Fruit fly (Drosophila melanogaster) whole organism, adult: ENCODE results near the gene CG5217.

Experiments used
- CG11617 ChIP-seq: fragments of 200-800 bp; sonication (Bioruptor generic); optimal IDR thresholded peaks from 2 replicates; lab custom pipeline; 2017; ENCODE audit warnings: mild to moderate bottlenecking, missing biosample characterization, missing genetic modification reagents, missing genetic modification characterization
- CG12768 ChIP-seq: fragments of 200-800 bp; sonication (Bioruptor generic); optimal IDR thresholded peaks from 2 replicates; lab custom pipeline; 2017; ENCODE audit warnings: missing biosample characterization, missing genetic modification characterization, mild to moderate bottlenecking, moderate library complexity, missing genetic modification reagents
- CG14711 ChIP-seq: fragments of 200-800 bp; sonication (Bioruptor generic); optimal IDR thresholded peaks from 2 replicates; lab custom pipeline; 2018; ENCODE audit warnings: missing biosample characterization, mild to moderate bottlenecking, missing genetic modification characterization, moderate library complexity
- CG1620 ChIP-seq: fragments of 200-800 bp; sonication (Bioruptor generic); optimal IDR thresholded peaks from 2 replicates; lab custom pipeline; 2016; ENCODE audit warnings: missing biosample characterization, missing genetic modification characterization
- CG33017 ChIP-seq: fragments of 200-800 bp; sonication (Bioruptor generic); optimal IDR thresholded peaks from 2 replicates; lab custom pipeline; 2018; ENCODE audit warnings: missing biosample characterization, mild to moderate bottlenecking, missing genetic modification characterization, moderate library complexity
- CG5204 ChIP-seq: fragments of 200-800 bp; sonication (Bioruptor generic); optimal IDR thresholded peaks from 2 replicates; lab custom pipeline; 2016; ENCODE audit warnings: missing biosample characterization, missing genetic modification characterization
- CG7045 ChIP-seq: fragments of 200-800 bp; sonication (Bioruptor generic); optimal IDR thresholded peaks from 2 replicates; lab custom pipeline; 2017; ENCODE audit warnings: missing biosample characterization, mild to moderate bottlenecking, missing genetic modification characterization
- CG7101 ChIP-seq: fragments of 200-800 bp; sonication (Bioruptor generic); optimal IDR thresholded peaks from 2 replicates; lab custom pipeline; 2018; ENCODE audit warnings: missing biosample characterization, mild to moderate bottlenecking, missing genetic modification characterization, moderate library complexity
- Clk ChIP-seq: fragments of 200-800 bp; sonication (Bioruptor generic); optimal IDR thresholded peaks from 2 replicates; lab custom pipeline; 2017; ENCODE audit warnings: missing biosample characterization, missing genetic modification characterization
- Crg-1 ChIP-seq: fragments of 200-800 bp; sonication (Bioruptor generic); optimal IDR thresholded peaks from 2 replicates; lab custom pipeline; 2016; ENCODE audit warnings: missing biosample characterization, missing genetic modification characterization
- Hr96 ChIP-seq: fragments of 200-800 bp; sonication (Bioruptor generic); optimal IDR thresholded peaks from 2 replicates; lab custom pipeline; 2016; ENCODE audit warnings: missing biosample characterization, missing genetic modification characterization
- Mnt ChIP-seq: fragments of 200-800 bp; sonication (Bioruptor generic); optimal IDR thresholded peaks from 2 replicates; lab custom pipeline; 2016; ENCODE audit warnings: missing biosample characterization, mild to moderate bottlenecking, missing genetic modification characterization
- bab1 ChIP-seq: fragments of 200-800 bp; sonication (Bioruptor generic); optimal IDR thresholded peaks from 3 replicates; lab custom pipeline; 2019; ENCODE audit warnings: missing biosample characterization, mild to moderate bottlenecking, missing genetic modification characterization, moderate library complexity
- cic ChIP-seq: fragments of 200-800 bp; sonication (Bioruptor generic); optimal IDR thresholded peaks from 2 replicates; lab custom pipeline; 2017; ENCODE audit warnings: missing biosample characterization, mild to moderate bottlenecking, missing genetic modification characterization, moderate library complexity
- cnc ChIP-seq, 2 experiments: fragments of >200 bp; optimal IDR thresholded peaks; 2 replicates each; lab custom pipeline; 2017
- kay ChIP-seq: fragments of 200-800 bp; sonication (Bioruptor generic); peaks from one replicate; lab custom pipeline; 2016; ENCODE audit warnings: missing biosample characterization, missing genetic modification characterization, borderline replicate concordance
- ovo ChIP-seq: fragments of 200-800 bp; sonication (Bioruptor generic); optimal IDR thresholded peaks from 2 replicates; lab custom pipeline; 2016; ENCODE audit warnings: missing biosample characterization, missing genetic modification characterization
- pad ChIP-seq: fragments of 200-800 bp; sonication (Bioruptor generic); optimal IDR thresholded peaks from 3 replicates; lab custom pipeline; 2017; ENCODE audit warnings: missing biosample characterization, missing genetic modification characterization, mild to moderate bottlenecking, moderate library complexity, missing genetic modification reagents
- tj ChIP-seq: fragments of 200-800 bp; sonication (Bioruptor generic); optimal IDR thresholded peaks from 3 replicates; lab custom pipeline; 2017; ENCODE audit warnings: missing biosample characterization, mild to moderate bottlenecking, missing genetic modification characterization, moderate library complexity
- toe ChIP-seq: fragments of 200-800 bp; sonication (Bioruptor generic); optimal IDR thresholded peaks from 2 replicates; lab custom pipeline; 2016; ENCODE audit warnings: missing biosample characterization, missing genetic modification characterization

Gene CG5217

DNA sequence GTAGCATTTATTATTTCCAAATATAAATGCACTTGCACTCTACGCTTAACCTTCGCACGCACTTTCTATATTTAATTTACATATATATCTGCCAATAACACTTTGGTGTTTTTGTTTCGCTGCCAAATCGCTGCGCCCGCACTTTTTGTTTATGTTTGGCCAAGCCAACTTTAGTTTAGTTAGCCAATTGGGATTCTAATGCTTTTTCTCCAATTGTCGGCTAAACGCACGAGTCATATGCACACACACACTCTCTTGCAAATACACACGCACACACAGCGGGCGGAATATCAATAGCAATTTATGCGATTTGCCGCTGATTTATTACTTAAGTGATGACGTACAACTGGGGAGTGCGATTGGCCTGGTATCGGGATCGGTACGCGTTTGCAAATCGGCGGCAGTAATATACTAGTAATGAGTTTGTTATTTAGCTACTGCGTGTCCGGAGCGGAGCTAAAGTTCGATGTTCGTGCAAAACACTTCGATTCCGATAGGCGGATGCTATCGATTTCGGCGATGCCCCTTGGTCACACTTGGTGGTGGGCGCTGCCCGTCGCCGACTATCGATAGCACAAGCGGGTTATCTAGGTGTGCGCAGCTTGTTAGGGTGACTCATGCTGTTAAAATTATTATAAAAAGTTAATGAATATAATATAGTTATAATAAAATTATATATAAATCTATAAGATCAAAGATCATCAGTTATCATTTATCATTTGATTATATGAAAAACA is 21.6 kb downstream of the CG5217 start, which contains the start of gene vib:
Gene vib (minus strand): TSS at position 515 of the 737 bp plus-strand sequence.
- peak; percentile 48 for TF ChIP-seq Mnt (GFP tag; lab: Kevin White, UChicago)
- TF ChIP-seq Crg-1 (GFP tag; lab: Kevin White, UChicago) = no peak
- peak; percentile 31 for TF ChIP-seq ovo
- TF ChIP-seq CG7101 (tag; lab: Kevin White, UChicago) = peak; percentile 58
- no peak for TF ChIP-seq cnc (optimal IDR thresholded peaks at IDR 0.05; lab: Kevin White, UChicago)
- peak; percentile 43 for TF ChIP-seq toe (GFP tag; lab: Kevin White, UChicago)
- TF ChIP-seq pad (GFP tag; lab: Kevin White, UChicago) = peak; percentile 24
- peak; percentile 27 for TF ChIP-seq CG1620 (GFP tag; lab: Kevin White, UChicago)
- TF ChIP-seq CG7045 = peak; percentile 33
- peak; percentile 73 for TF ChIP-seq kay (GFP tag; lab: Kevin White, UChicago)
- TF ChIP-seq CG33017 (tag; lab: Kevin White, UChicago) = peak; percentile 53
- TF ChIP-seq CG12768 (GFP tag; lab: Kevin White, UChicago) = peak; percentile 62
- TF ChIP-seq tj (GFP tag; lab: Kevin White, UChicago) = peak; percentile 24
- peak; percentile 52 for TF ChIP-seq cic (GFP tag; lab: Kevin White, UChicago)
- peak; percentile 17 for TF ChIP-seq Clk (GFP tag; lab: Kevin White, UChicago)
- peak; percentile 67 for TF ChIP-seq CG14711 (tag; lab: Kevin White, UChicago)
- TF ChIP-seq CG11617 (GFP tag; lab: Kevin White, UChicago) = peak; percentile 40
- TF ChIP-seq CG5204 (GFP tag; lab: Kevin White, UChicago) = no peak
- TF ChIP-seq Hr96 (GFP tag; lab: Kevin White, UChicago) = no peak
- peak; percentile 61 for TF ChIP-seq bab1 (GFP tag; lab: Kevin White, UChicago)

DNA sequence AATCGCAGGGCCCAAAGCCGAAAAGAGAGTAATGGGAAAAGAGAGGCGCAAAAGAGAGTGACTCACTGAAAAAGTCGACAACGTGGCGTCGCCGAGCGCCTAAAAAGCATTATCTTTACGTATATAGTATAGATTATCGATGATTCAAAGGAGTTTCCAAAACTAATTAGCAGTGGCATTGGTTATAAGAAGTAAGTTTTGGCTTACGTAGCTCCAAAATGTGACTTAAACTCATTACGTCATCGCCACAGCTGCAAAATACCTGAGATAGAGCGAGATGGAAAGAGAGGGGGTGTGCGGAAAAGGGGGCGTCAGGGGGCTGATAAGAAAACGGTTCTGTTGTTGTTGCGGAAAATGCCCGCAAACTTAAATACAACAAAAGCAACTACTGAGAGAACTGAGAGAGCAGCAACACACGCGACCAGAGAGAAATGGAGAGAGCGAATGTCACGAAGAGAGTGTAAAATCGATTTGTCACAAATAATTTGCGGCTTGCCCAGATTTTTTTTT is 22.4 kb downstream of the CG5217 start:
- TF ChIP-seq CG7101 (tag; lab: Kevin White, UChicago) = no peak
- no peak for TF ChIP-seq bab1 (GFP tag; lab: Kevin White, UChicago)
- TF ChIP-seq cic (GFP tag; lab: Kevin White, UChicago) = peak; percentile 52
- no peak for TF ChIP-seq Clk (GFP tag; lab: Kevin White, UChicago)
- TF ChIP-seq CG33017 (tag; lab: Kevin White, UChicago) = no peak
- TF ChIP-seq CG14711 (tag; lab: Kevin White, UChicago) = no peak
- TF ChIP-seq Crg-1 (GFP tag; lab: Kevin White, UChicago) = no peak
- no peak for TF ChIP-seq CG7045
- no peak for TF ChIP-seq cnc (optimal IDR thresholded peaks at IDR 0.05; lab: Kevin White, UChicago)
- TF ChIP-seq CG12768 (GFP tag; lab: Kevin White, UChicago) = peak; percentile 18
- peak; percentile 29 for TF ChIP-seq kay (GFP tag; lab: Kevin White, UChicago)
- TF ChIP-seq CG11617 (GFP tag; lab: Kevin White, UChicago) = no peak
- no peak for TF ChIP-seq pad (GFP tag; lab: Kevin White, UChicago)

DNA sequence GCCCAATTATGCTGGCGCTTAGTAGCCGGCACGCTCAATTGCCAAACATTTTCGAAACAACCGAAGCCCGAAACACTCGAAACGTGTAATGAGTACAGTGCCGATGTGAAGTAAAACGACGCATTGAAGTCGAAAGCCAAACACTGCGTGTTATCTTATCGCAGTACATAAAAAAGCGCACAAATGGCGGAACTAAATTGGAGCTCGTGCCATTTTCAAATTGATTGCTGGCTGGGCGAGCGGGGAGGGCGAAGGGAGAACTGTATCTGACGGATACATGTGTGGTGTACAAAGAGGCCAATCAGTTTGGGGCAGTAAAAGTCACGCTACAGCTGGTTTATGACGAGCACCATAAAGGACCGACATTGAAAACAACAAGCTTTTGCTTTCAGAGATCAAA is 24.6 kb downstream of the CG5217 start:
- no peak for TF ChIP-seq CG1620 (GFP tag; lab: Kevin White, UChicago)
- peak; percentile 5 for TF ChIP-seq pad (GFP tag; lab: Kevin White, UChicago)
- TF ChIP-seq Mnt (GFP tag; lab: Kevin White, UChicago) = peak; percentile 35
- peak; percentile 22 for TF ChIP-seq cic (GFP tag; lab: Kevin White, UChicago)

DNA sequence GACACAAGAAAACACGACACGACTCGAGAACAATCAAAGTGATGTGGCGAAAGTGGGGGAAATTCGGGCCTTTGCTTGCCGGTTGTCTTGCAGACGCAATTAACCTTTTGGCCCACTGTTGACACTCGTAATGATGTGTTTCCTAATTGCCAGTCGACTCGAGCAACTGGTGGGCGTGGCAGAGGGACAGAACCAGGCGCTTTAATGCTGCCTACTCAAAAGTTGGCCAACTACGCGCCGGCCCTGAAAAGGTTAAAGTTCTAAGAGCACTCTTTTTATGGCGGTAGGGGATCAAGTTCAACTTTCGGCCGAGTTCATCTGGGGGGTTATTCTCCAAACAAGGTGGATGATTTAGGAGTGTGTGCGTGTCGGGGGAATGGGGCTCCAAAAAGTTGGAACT is 26.6 kb downstream of the CG5217 start:
- TF ChIP-seq toe (GFP tag; lab: Kevin White, UChicago) (no peak), CG7101 (tag; lab: Kevin White, UChicago) (no peak), cic (GFP tag; lab: Kevin White, UChicago) (no peak), cnc (optimal IDR thresholded peaks at IDR 0.05; lab: Kevin White, UChicago) (no peak), Hr96 (GFP tag; lab: Kevin White, UChicago) (no peak), pad (GFP tag; lab: Kevin White, UChicago) (no peak), CG5204 (GFP tag; lab: Kevin White, UChicago) (no peak), Mnt (GFP tag; lab: Kevin White, UChicago) (no peak), CG14711 (tag; lab: Kevin White, UChicago) (no peak), tj (GFP tag; lab: Kevin White, UChicago) (no peak), CG11617 (GFP tag; lab: Kevin White, UChicago) (no peak), kay (GFP tag; lab: Kevin White, UChicago) (no peak), bab1 (GFP tag; lab: Kevin White, UChicago) (no peak), Crg-1 (GFP tag; lab: Kevin White, UChicago) (no peak), Clk (GFP tag; lab: Kevin White, UChicago) (no peak), CG12768 (GFP tag; lab: Kevin White, UChicago) (no peak), CG33017 (tag; lab: Kevin White, UChicago) (no peak), ovo (no peak)

DNA sequence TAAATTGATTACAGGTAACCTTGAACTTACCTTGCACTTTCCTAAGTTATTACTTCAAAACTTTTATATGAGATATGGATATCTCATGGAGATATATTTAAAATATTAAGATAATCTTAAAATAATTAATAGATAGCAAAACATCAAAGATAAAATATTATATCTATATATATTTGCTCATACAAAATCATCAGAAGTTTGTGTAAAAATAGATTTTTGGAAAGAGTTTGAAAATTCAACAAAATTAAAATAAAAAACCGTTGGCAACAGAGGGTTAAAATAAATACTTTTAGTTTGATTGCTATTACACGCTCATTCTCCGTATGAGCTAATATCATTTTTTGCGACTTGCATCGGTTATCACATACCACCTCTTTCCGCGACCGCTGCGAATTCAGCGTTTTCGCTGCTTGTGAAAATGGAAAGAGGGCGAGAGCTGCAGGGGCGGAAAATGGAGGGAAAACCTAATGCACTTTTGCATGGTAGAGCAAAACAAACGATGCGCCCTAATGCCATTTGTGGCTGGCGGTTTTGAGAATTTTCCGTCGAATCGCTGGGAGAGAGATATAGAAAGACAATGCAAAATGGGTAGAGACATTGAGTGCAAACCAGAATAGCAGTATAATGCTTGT is 35.3 kb downstream of the CG5217 start:
- TF ChIP-seq tj (GFP tag; lab: Kevin White, UChicago) = peak; percentile 97
- TF ChIP-seq cnc (optimal IDR thresholded peaks at IDR 0.05; lab: Kevin White, UChicago) = no peak
- TF ChIP-seq CG11617 (GFP tag; lab: Kevin White, UChicago) = peak; percentile 33
- peak; percentile 23 for TF ChIP-seq CG12768 (GFP tag; lab: Kevin White, UChicago)
- TF ChIP-seq Hr96 (GFP tag; lab: Kevin White, UChicago) = peak; percentile 26
- peak; percentile 82 for TF ChIP-seq cic (GFP tag; lab: Kevin White, UChicago)
- TF ChIP-seq Clk (GFP tag; lab: Kevin White, UChicago) = no peak
- no peak for TF ChIP-seq CG1620 (GFP tag; lab: Kevin White, UChicago)
- peak; percentile 29 for TF ChIP-seq pad (GFP tag; lab: Kevin White, UChicago)
- TF ChIP-seq ovo = no peak
- peak; percentile 64 for TF ChIP-seq CG33017 (tag; lab: Kevin White, UChicago)
- TF ChIP-seq kay (GFP tag; lab: Kevin White, UChicago) = peak; percentile 74
- TF ChIP-seq Mnt (GFP tag; lab: Kevin White, UChicago) = peak; percentile 19
- peak; percentile 11 for TF ChIP-seq toe (GFP tag; lab: Kevin White, UChicago)
- peak; percentile 72 for TF ChIP-seq CG14711 (tag; lab: Kevin White, UChicago)
- no peak for TF ChIP-seq Crg-1 (GFP tag; lab: Kevin White, UChicago)
- peak; percentile 72 for TF ChIP-seq CG7101 (tag; lab: Kevin White, UChicago)
- TF ChIP-seq bab1 (GFP tag; lab: Kevin White, UChicago) = peak; percentile 35
- no peak for TF ChIP-seq CG7045
